Fruit fly (Drosophila melanogaster): ENCODE measurements around the gene CG7565.

Gene CG7565

dm6 chr3L:8067491-8067890 lies 24.1 kb downstream of the CG7565 start:
- no peak for TF ChIP-seq CG17801 (GFP tag; optimal IDR thresholded peaks at IDR 0.05; ENCODE audit: partially characterized antibody)

- no peak for TF ChIP-seq CG17801 (GFP tag; optimal IDR thresholded peaks at IDR 0.05; ENCODE audit: partially characterized antibody)
Measured at dm6 chr3L:8065575-8066410, 25.8 kb downstream of the CG7565 start.

- peak; percentile 62 for TF ChIP-seq CG17801 (GFP tag; optimal IDR thresholded peaks at IDR 0.05; ENCODE audit: partially characterized antibody)
Measured at dm6 chr3L:8063214-8064156, 28.1 kb downstream of the CG7565 start, which contains the start of gene Sarm. Sarm (plus strand) TSS chr3L:8063874.

- TF ChIP-seq CG17801 (GFP tag; optimal IDR thresholded peaks at IDR 0.05; ENCODE audit: partially characterized antibody): peak; percentile 21
Measured at dm6 chr3L:8060188-8060856, 31.3 kb downstream of the CG7565 start.

- no peak for TF ChIP-seq CG17801 (GFP tag; optimal IDR thresholded peaks at IDR 0.05; ENCODE audit: partially characterized antibody)
Measured at dm6 chr3L:8059627-8060166, 31.9 kb downstream of the CG7565 start.

dm6 chr3L:8058190-8058997 lies 33.2 kb downstream of the CG7565 start, which contains the start of gene bip1:
bip1 (minus strand) TSS chr3L:8058713.
- TF ChIP-seq CG17801 (GFP tag; optimal IDR thresholded peaks at IDR 0.05; ENCODE audit: partially characterized antibody): no peak

dm6 chr3L:8057823-8058189 lies 33.8 kb downstream of the CG7565 start:
- TF ChIP-seq CG17801 (GFP tag; optimal IDR thresholded peaks at IDR 0.05; ENCODE audit: partially characterized antibody): no peak

- TF ChIP-seq CG17801 (GFP tag; optimal IDR thresholded peaks at IDR 0.05; ENCODE audit: partially characterized antibody): no peak
Measured at dm6 chr3L:8057423-8057822, 34.2 kb downstream of the CG7565 start.

dm6 chr3L:8056740-8057253 lies 34.8 kb downstream of the CG7565 start:
- TF ChIP-seq CG17801 (GFP tag; optimal IDR thresholded peaks at IDR 0.05; ENCODE audit: partially characterized antibody): peak; percentile 52

- no peak for TF ChIP-seq CG17801 (GFP tag; optimal IDR thresholded peaks at IDR 0.05; ENCODE audit: partially characterized antibody)
Measured at dm6 chr3L:8056325-8056724, 35.3 kb downstream of the CG7565 start.

dm6 chr3L:8044867-8045362 lies 46.7 kb downstream of the CG7565 start:
- no peak for TF ChIP-seq CG17801 (GFP tag; optimal IDR thresholded peaks at IDR 0.05; ENCODE audit: partially characterized antibody)

- TF ChIP-seq CG17801 (GFP tag; optimal IDR thresholded peaks at IDR 0.05; ENCODE audit: partially characterized antibody): no peak
Measured at dm6 chr3L:8043622-8044021, 48.0 kb downstream of the CG7565 start.

- no peak for TF ChIP-seq CG17801 (GFP tag; optimal IDR thresholded peaks at IDR 0.05; ENCODE audit: partially characterized antibody)
Measured at dm6 chr3L:8041461-8042110, 50.0 kb downstream of the CG7565 start.

Data from ovary, adult (tissue).